Fruit fly (Drosophila melanogaster) Kc167 (cell line): ENCODE results near the gene ghi.

Experiments
- Myc ChIP-seq: fragments of >200 bp; optimal IDR thresholded peaks from 2 replicates; lab custom pipeline; 2017; ENCODE audit warnings: missing external identifiers
- Sin3A ChIP-seq: fragments of >200 bp; optimal IDR thresholded peaks from 2 replicates; lab custom pipeline; 2018; ENCODE audit warnings: missing external identifiers
- h ChIP-seq: fragments of >200 bp; optimal IDR thresholded peaks from 3 replicates; lab custom pipeline; 2018; ENCODE audit warnings: missing external identifiers
- insv ChIP-seq: fragments of >200 bp; optimal IDR thresholded peaks from 3 replicates; lab custom pipeline; 2018; ENCODE audit warnings: missing external identifiers
- psq ChIP-seq: fragments of >200 bp; optimal IDR thresholded peaks from 2 replicates; lab custom pipeline; 2017; ENCODE audit warnings: missing external identifiers

dm6 chr3L:9420819-9421130 is 30.9 kb upstream of the ghi start:
- TF ChIP-seq Myc, result no peak
- TF ChIP-seq Sin3A (lab: Kevin White, UChicago), result no peak
- no peak for TF ChIP-seq insv (lab: Kevin White, UChicago)
- TF ChIP-seq psq (lab: Kevin White, UChicago), result no peak
- no peak for TF ChIP-seq h (lab: Kevin White, UChicago)
